Fruit fly (Drosophila melanogaster): ENCODE measurements around the gene CG5645.

CG5645 gene

dm6 chr3L:12138113-12138899 lies 1.8 kb upstream of the CG5645 start, which contains the start of the genes ND-SGDH and RhoGAP68F (continued):
- TF ChIP-seq sens-2 (GFP tag; IDR thresholded peaks at IDR 0.05) (no peak; the same call in 1 of the 2 replicates), CG30403 (GFP tag; optimal IDR thresholded peaks at IDR 0.05) (peak; percentile 90), Spps (tag; optimal IDR thresholded peaks at IDR 0.05) (peak; percentile 2), prd (optimal IDR thresholded peaks at IDR 0.05) (no peak), prd (GFP tag; IDR thresholded peaks at IDR 0.05) (peak; percentile 80; the same call in 2 of the 3 replicates), CG8359 (GFP tag; optimal IDR thresholded peaks at IDR 0.05; ENCODE audit: borderline replicate concordance) (no peak), slp2 (GFP tag; optimal IDR thresholded peaks at IDR 0.05) (peak; percentile 58), CG10654 (GFP tag; optimal IDR thresholded peaks at IDR 0.05) (peak; percentile 68), Med (GFP tag) (peak; percentile 78), CG8290 (GFP tag; optimal IDR thresholded peaks at IDR 0.05) (peak; percentile 40), CG8290 (tag; optimal IDR thresholded peaks at IDR 0.05) (peak; percentile 56 to 58), Scr (GFP tag; IDR thresholded peaks at IDR 0.05; ENCODE audit: partially characterized antibody) (peak; percentile 98), ERR (GFP tag; optimal IDR thresholded peaks at IDR 0.05) (no peak), Rfx (GFP tag; IDR thresholded peaks at IDR 0.05) (peak; percentile 79), CG4328 (GFP tag; optimal IDR thresholded peaks at IDR 0.05) (peak; percentile 61), CG9932 (GFP tag; IDR thresholded peaks at IDR 0.05) (peak; percentile 91), cato (GFP tag; optimal IDR thresholded peaks at IDR 0.05; ENCODE audit: borderline replicate concordance) (peak; percentile 70), sqz (GFP tag; optimal IDR thresholded peaks at IDR 0.05) (peak; percentile 55), nom (GFP tag; optimal IDR thresholded peaks at IDR 0.05) (no peak), CG5245 (GFP tag; optimal IDR thresholded peaks at IDR 0.05) (peak; percentile 23), CG7839 (tag; optimal IDR thresholded peaks at IDR 0.05) (peak; percentile 77), esg (GFP tag; conservative IDR thresholded peaks at IDR 0.05) (peak; percentile 68), z (GFP tag; IDR thresholded peaks at IDR 0.05) (no peak), btn (GFP tag; optimal IDR thresholded peaks at IDR 0.05) (no peak), HLH54F (GFP tag; optimal IDR thresholded peaks at IDR 0.05) (peak; percentile 71), HHEX (GFP tag; optimal IDR thresholded peaks at IDR 0.05) (peak; percentile 46), H2.0 (GFP tag; IDR thresholded peaks at IDR 0.05) (peak; percentile 46; the same call in 1 of the 2 replicates), Xbp1 (GFP tag; optimal IDR thresholded peaks at IDR 0.05) (peak; percentile 83), kah (GFP tag; optimal IDR thresholded peaks at IDR 0.05) (no peak), CG12104 (GFP tag; optimal IDR thresholded peaks at IDR 0.05) (peak; percentile 69), gsb-n (tag; optimal IDR thresholded peaks at IDR 0.05) (peak; percentile 67), insv (GFP tag; optimal IDR thresholded peaks at IDR 0.05) (peak in 1 of 2 experiments; percentile 20), vvl (GFP tag; IDR thresholded peaks at IDR 0.05) (peak; percentile 59), NC2α (GFP tag; optimal IDR thresholded peaks at IDR 0.05) (no peak), Sin3A (optimal IDR thresholded peaks at IDR 0.05) (peak; percentile 91), H15 (GFP tag; IDR thresholded peaks at IDR 0.05) (peak; percentile 44; the same call in 1 of the 3 replicates), CG6791 (GFP tag; IDR thresholded peaks at IDR 0.05; ENCODE audit: partially characterized antibody) (peak; percentile 91), corto (GFP tag; optimal IDR thresholded peaks at IDR 0.05) (peak; percentile 71), CG10431 (GFP tag; optimal IDR thresholded peaks at IDR 0.05) (peak; percentile 36), CG16863 (GFP tag; optimal IDR thresholded peaks at IDR 0.05) (peak; percentile 58), CG34376 (GFP tag; optimal IDR thresholded peaks at IDR 0.05) (peak; percentile 49), CG34422 (GFP tag; IDR thresholded peaks at IDR 0.05) (peak; percentile 65; the same call in 1 of the 3 replicates), Nf-YB (GFP tag; optimal IDR thresholded peaks at IDR 0.05) (peak; percentile 39), ci (GFP tag; IDR thresholded peaks at IDR 0.05) (0 out of 3 replicates have a peak, but pooled peaks have one; percentile 41), Asciz (GFP tag; optimal IDR thresholded peaks at IDR 0.05) (no peak), schlank (tag; optimal IDR thresholded peaks at IDR 0.05) (no peak), CG8944 (GFP tag; optimal IDR thresholded peaks at IDR 0.05) (peak; percentile 46), pan (optimal IDR thresholded peaks at IDR 0.05) (no peak), pan (GFP tag; optimal IDR thresholded peaks at IDR 0.05 in 1 of 2, IDR thresholded peaks at IDR 0.05 in 1 of 2) (peak in 1 of 2 experiments; percentile 51), gfzf (GFP tag; optimal IDR thresholded peaks at IDR 0.05) (peak; percentile 58)
